Worm (Caenorhabditis elegans) whole organism, L1 larva: ENCODE data around the gene Y7A5A.9.

Experiments used
- C16A3.4 ChIP-seq: fragments of 150-350 bp; optimal IDR thresholded peaks from 2 replicates; lab custom pipeline; 2014; ENCODE audit warnings: missing biosample characterization, missing genetic modification characterization
- F16B12.6 ChIP-seq: fragments of 150-350 bp; optimal IDR thresholded peaks from 2 replicates; lab custom pipeline; 2014; ENCODE audit warnings: missing biosample characterization, missing genetic modification characterization
- alr-1 ChIP-seq: fragments of 200-800 bp; sonication (Bioruptor generic); optimal IDR thresholded peaks from 2 replicates; lab custom pipeline; 2018; ENCODE audit warnings: borderline replicate concordance, mild to moderate bottlenecking, missing genetic modification characterization, missing compliant biosample characterization
- aly-2 ChIP-seq: fragments of 150-350 bp; optimal IDR thresholded peaks from 2 replicates; lab custom pipeline; 2014; ENCODE audit warnings: missing biosample characterization, missing genetic modification characterization
- ama-1 ChIP-seq: fragments of 150-350 bp; optimal IDR thresholded peaks from 2 replicates; lab custom pipeline; 2014
- blmp-1 ChIP-seq: fragments of 150-350 bp; optimal IDR thresholded peaks from 2 replicates; lab custom pipeline; 2014; ENCODE audit warnings: missing biosample characterization, missing genetic modification characterization
- ceh-82 ChIP-seq, 3 experiments: fragments of 150-350 bp in 1 of 3; sonication (generic microtip) in 2 of 3; optimal IDR thresholded peaks; 2 replicates each; lab custom pipeline; 2014 to 2017; ENCODE audit warnings: missing biosample characterization in 3 of 3, missing genetic modification characterization in 3 of 3
- ceh-88 ChIP-seq: fragments of 200-800 bp; sonication (Bioruptor generic); IDR thresholded peaks from 2 replicates; pipeline ENCODE4 v1.3.6; 2022; ENCODE audit warnings: missing genetic modification characterization, missing compliant biosample characterization
- ces-1 ChIP-seq: fragments of 150-350 bp; optimal IDR thresholded peaks from 2 replicates; lab custom pipeline; 2014; ENCODE audit warnings: missing biosample characterization, missing genetic modification reagents, missing genetic modification characterization
- dpl-1 ChIP-seq, 3 experiments: fragments of 150-350 bp in 2 of 3; sonication (generic microtip) in 1 of 3; optimal IDR thresholded peaks; 2 replicates each; lab custom pipeline; 2014 to 2017; ENCODE audit warnings: missing biosample characterization in 3 of 3, missing genetic modification characterization in 3 of 3, missing genetic modification reagents in 3 of 3
- efl-1 ChIP-seq, 4 experiments: fragments of 150-350 bp; optimal IDR thresholded peaks in 3 of 4; peaks in 1 of 4; 1 replicate in 1 of 4; 2 replicates in 3 of 4; lab custom pipeline; 2014; ENCODE audit warnings: missing biosample characterization in 2 of 4, missing genetic modification characterization in 2 of 4, missing genetic modification reagents in 2 of 4
- efl-3 ChIP-seq: fragments of 200-800 bp; sonication (Bioruptor generic); optimal IDR thresholded peaks from 2 replicates; lab custom pipeline; 2018; ENCODE audit warnings: mild to moderate bottlenecking, missing genetic modification characterization, missing compliant biosample characterization
- egl-27 ChIP-seq, 2 experiments: fragments of 150-350 bp in 1 of 2; sonication (generic microtip); optimal IDR thresholded peaks; 3 replicates each; lab custom pipeline; 2017 to 2018; ENCODE audit warnings: missing biosample characterization in 2 of 2, missing genetic modification characterization in 2 of 2, missing genetic modification reagents in 2 of 2
- elt-2 ChIP-seq: sonication (generic microtip); optimal IDR thresholded peaks from 2 replicates; lab custom pipeline; 2016; ENCODE audit warnings: missing genetic modification characterization, mild to moderate bottlenecking, inconsistent platforms, missing compliant biosample characterization, missing genetic modification reagents
- elt-3 ChIP-seq, 6 experiments: fragments of 150-350 bp in 1 of 6; sonication (generic microtip); optimal IDR thresholded peaks; 2 replicates each; lab custom pipeline; 2017 to 2018; ENCODE audit warnings: missing biosample characterization in 6 of 6, missing genetic modification characterization in 6 of 6, inconsistent platforms in 1 of 6
- fkh-4 ChIP-seq: sonication (generic microtip); optimal IDR thresholded peaks from 2 replicates; lab custom pipeline; 2016; ENCODE audit warnings: missing compliant biosample characterization, missing genetic modification characterization, borderline replicate concordance
- fkh-8 ChIP-seq: sonication (generic microtip); optimal IDR thresholded peaks from 2 replicates; lab custom pipeline; 2016; ENCODE audit warnings: mild to moderate bottlenecking, missing genetic modification characterization, missing compliant biosample characterization
- grh-1 ChIP-seq: fragments of 200-800 bp; sonication (Bioruptor generic); IDR thresholded peaks from 2 replicates; pipeline ENCODE4 v1.3.6; 2022; ENCODE audit warnings: missing genetic modification reagents, missing genetic modification characterization, missing compliant biosample characterization
- hlh-4 ChIP-seq: sonication (generic microtip); optimal IDR thresholded peaks from 2 replicates; lab custom pipeline; 2016; ENCODE audit warnings: mild to moderate bottlenecking, missing genetic modification characterization, missing compliant biosample characterization
- hpl-2 ChIP-seq: fragments of 150-350 bp; optimal IDR thresholded peaks from 2 replicates; lab custom pipeline; 2014; ENCODE audit warnings: missing biosample characterization, missing genetic modification reagents, missing genetic modification characterization
- irx-1 ChIP-seq: sonication (generic microtip); optimal IDR thresholded peaks from 2 replicates; lab custom pipeline; 2016; ENCODE audit warnings: missing genetic modification characterization, missing compliant biosample characterization
- isw-1 ChIP-seq: fragments of 200-800 bp; sonication (Bioruptor generic); IDR thresholded peaks from 2 replicates; pipeline ENCODE4 v1.3.6; 2022; ENCODE audit warnings: missing genetic modification characterization, missing compliant biosample characterization
- jun-1 ChIP-seq: fragments of 150-350 bp; optimal IDR thresholded peaks from 2 replicates; lab custom pipeline; 2014; ENCODE audit warnings: missing biosample characterization, missing genetic modification reagents, missing genetic modification characterization
- lin-13 ChIP-seq: fragments of 150-350 bp; optimal IDR thresholded peaks from 2 replicates; lab custom pipeline; 2014; ENCODE audit warnings: missing biosample characterization, missing genetic modification reagents, missing genetic modification characterization
- lin-14 ChIP-seq: fragments of 200-800 bp; sonication (Bioruptor generic); optimal IDR thresholded peaks from 2 replicates; lab custom pipeline; 2018; ENCODE audit warnings: mild to moderate bottlenecking, missing genetic modification characterization, moderate library complexity, missing compliant biosample characterization
- lin-39 ChIP-seq: fragments of 150-350 bp; optimal IDR thresholded peaks from 2 replicates; lab custom pipeline; 2014; ENCODE audit warnings: missing biosample characterization, missing genetic modification reagents, missing genetic modification characterization
- lsy-2 ChIP-seq, 2 experiments: fragments of 150-350 bp; optimal IDR thresholded peaks; 2 replicates each; lab custom pipeline; 2014; ENCODE audit warnings: missing biosample characterization in 2 of 2, missing genetic modification characterization in 2 of 2
- mab-9 ChIP-seq: fragments of 200-800 bp; sonication (Bioruptor generic); IDR thresholded peaks from 2 replicates; pipeline ENCODE4 v1.3.6; 2022; ENCODE audit warnings: missing genetic modification reagents, missing genetic modification characterization, missing compliant biosample characterization
- mdl-1 ChIP-seq, 2 experiments: fragments of 150-350 bp; optimal IDR thresholded peaks; 2 replicates each; lab custom pipeline; 2014 to 2017; ENCODE audit warnings: missing biosample characterization in 2 of 2, missing genetic modification characterization in 2 of 2, inconsistent platforms in 1 of 2
- nhr-12 ChIP-seq: sonication (generic microtip); optimal IDR thresholded peaks from 2 replicates; lab custom pipeline; 2017; ENCODE audit warnings: missing biosample characterization, missing genetic modification characterization
- nhr-20 ChIP-seq: sonication (generic microtip); optimal IDR thresholded peaks from 2 replicates; lab custom pipeline; 2016; ENCODE audit warnings: mild to moderate bottlenecking, missing genetic modification characterization, missing compliant biosample characterization
- nhr-28 ChIP-seq: fragments of 150-350 bp; optimal IDR thresholded peaks from 2 replicates; lab custom pipeline; 2014; ENCODE audit warnings: missing biosample characterization, missing genetic modification characterization
- nhr-71 ChIP-seq: sonication (generic microtip); optimal IDR thresholded peaks from 2 replicates; lab custom pipeline; 2016; ENCODE audit warnings: mild to moderate bottlenecking, missing genetic modification characterization, moderate library complexity, missing compliant biosample characterization
- nhr-76 ChIP-seq: sonication (generic microtip); optimal IDR thresholded peaks from 2 replicates; lab custom pipeline; 2017; ENCODE audit warnings: missing biosample characterization, missing genetic modification characterization
- nhr-77 ChIP-seq: fragments of 150-350 bp; optimal IDR thresholded peaks from 2 replicates; lab custom pipeline; 2014; ENCODE audit warnings: missing biosample characterization, missing genetic modification characterization
- pag-3 ChIP-seq: sonication (generic microtip); optimal IDR thresholded peaks from 2 replicates; lab custom pipeline; 2017; ENCODE audit warnings: missing genetic modification characterization, mild to moderate bottlenecking, missing compliant biosample characterization, antibody characterized with exemption, borderline replicate concordance; ENCODE audit not compliant: insufficient read depth
- pax-3 ChIP-seq: fragments of 200-800 bp; sonication (Bioruptor generic); optimal IDR thresholded peaks from 2 replicates; lab custom pipeline; 2018; ENCODE audit warnings: mild to moderate bottlenecking, missing genetic modification characterization, moderate library complexity, missing compliant biosample characterization
- skn-1 ChIP-seq: fragments of 150-350 bp; optimal IDR thresholded peaks from 2 replicates; lab custom pipeline; 2014; ENCODE audit warnings: missing biosample characterization, missing genetic modification characterization
- snpc-4 ChIP-seq: fragments of 150-350 bp; optimal IDR thresholded peaks from 2 replicates; lab custom pipeline; 2014; ENCODE audit warnings: missing biosample characterization, missing genetic modification characterization
- snu-23 ChIP-seq: sonication (generic microtip); optimal IDR thresholded peaks from 2 replicates; lab custom pipeline; 2016; ENCODE audit warnings: missing genetic modification characterization, missing compliant biosample characterization
- sptf-1 ChIP-seq: fragments of 150-350 bp; optimal IDR thresholded peaks from 2 replicates; lab custom pipeline; 2014; ENCODE audit warnings: missing biosample characterization, missing genetic modification characterization
- sup-37 ChIP-seq: fragments of 200-800 bp; sonication (Bioruptor generic); optimal IDR thresholded peaks from 2 replicates; lab custom pipeline; 2018; ENCODE audit warnings: mild to moderate bottlenecking, missing genetic modification characterization, missing compliant biosample characterization
- unc-130 ChIP-seq: fragments of 150-350 bp; optimal IDR thresholded peaks from 2 replicates; lab custom pipeline; 2017; ENCODE audit warnings: missing biosample characterization, missing genetic modification characterization, inconsistent platforms
- unc-30 ChIP-seq: sonication (generic microtip); optimal IDR thresholded peaks from 2 replicates; lab custom pipeline; 2017; ENCODE audit warnings: missing biosample characterization, missing genetic modification characterization
- unc-62 ChIP-seq: fragments of 150-350 bp; optimal IDR thresholded peaks from 2 replicates; lab custom pipeline; 2014; ENCODE audit warnings: missing biosample characterization, missing genetic modification reagents, missing genetic modification characterization
- unc-98 ChIP-seq: fragments of 200-800 bp; sonication (Bioruptor generic); IDR thresholded peaks from 2 replicates; pipeline ENCODE4 v1.3.6; 2022; ENCODE audit warnings: missing genetic modification characterization, missing compliant biosample characterization
- vab-15 ChIP-seq: sonication (generic microtip); optimal IDR thresholded peaks from 2 replicates; lab custom pipeline; 2017; ENCODE audit warnings: missing genotype, mild to moderate bottlenecking, missing genetic modification characterization, missing compliant biosample characterization
- xbp-1 ChIP-seq: sonication (generic microtip); optimal IDR thresholded peaks from 2 replicates; lab custom pipeline; 2016; ENCODE audit warnings: missing genetic modification characterization, missing compliant biosample characterization
- zag-1 ChIP-seq: fragments of 150-350 bp; optimal IDR thresholded peaks from 2 replicates; lab custom pipeline; 2014; ENCODE audit warnings: missing biosample characterization, missing genetic modification characterization
- zip-4 ChIP-seq: fragments of 200-800 bp; sonication (Bioruptor generic); optimal IDR thresholded peaks from 2 replicates; lab custom pipeline; 2018; ENCODE audit warnings: mild to moderate bottlenecking, missing genetic modification characterization, moderate library complexity, missing compliant biosample characterization
- ztf-11 ChIP-seq, 2 experiments: sonication (generic microtip); optimal IDR thresholded peaks; 2 replicates each; lab custom pipeline; 2016 to 2017; ENCODE audit warnings: missing genetic modification characterization in 2 of 2, missing biosample characterization in 1 of 2, missing compliant biosample characterization in 1 of 2

The Y7A5A.9 gene

ce11 chrX:15841086-15841622, 14.2 kb downstream of the Y7A5A.9 start, which contains the start of gene serp-1.1 (continued):
- peak; percentile 94 for TF ChIP-seq elt-2 (tag; lab: Kevin White, UChicago)
- TF ChIP-seq pag-3 (tag; lab: Kevin White, UChicago) = no peak
- peak; percentile 98 for TF ChIP-seq grh-1 (GFP tag; lab: Robert Waterston, UW)
- no peak for TF ChIP-seq unc-30 (tag; lab: Kevin White, UChicago)
- peak; percentile 95 to 97 for TF ChIP-seq egl-27 (tag; optimal IDR thresholded peaks at IDR 0.05; lab: Kevin White, UChicago)
- TF ChIP-seq isw-1 (GFP tag; lab: Robert Waterston, UW) = peak; percentile 94
- peak; percentile 99 for TF ChIP-seq snu-23
- no peak for TF ChIP-seq fkh-4 (tag; lab: Kevin White, UChicago)
- TF ChIP-seq nhr-20 = peak; percentile 100
- TF ChIP-seq efl-3 (GFP tag; lab: Kevin White, UChicago) = peak; percentile 83
- TF ChIP-seq unc-62 (GFP tag; lab: Kevin White, UChicago) = peak; percentile 48
- TF ChIP-seq ces-1 = no peak
- peak; percentile 98 for TF ChIP-seq nhr-77 (tag; lab: Kevin White, UChicago)
- TF ChIP-seq hpl-2 = peak; percentile 86
- TF ChIP-seq snpc-4 (tag; lab: Kevin White, UChicago) = peak; percentile 90
- TF ChIP-seq unc-130 = peak; percentile 96
- peak; percentile 91 for TF ChIP-seq pax-3 (tag; lab: Kevin White, UChicago)
- peak; percentile 96 for TF ChIP-seq blmp-1
- TF ChIP-seq ceh-82 (tag; optimal IDR thresholded peaks at IDR 0.05; lab: Kevin White, UChicago) = peak; percentile 94 to 99 (median 97)
- peak; percentile 94 for TF ChIP-seq fkh-8 (tag; lab: Kevin White, UChicago)
- TF ChIP-seq zag-1 (tag; lab: Kevin White, UChicago) = peak; percentile 81
- peak; percentile 96 for TF ChIP-seq nhr-76 (tag; lab: Kevin White, UChicago)
- peak; percentile 78 to 82 (median 81) for TF ChIP-seq dpl-1 (GFP tag; optimal IDR thresholded peaks at IDR 0.05; lab: Kevin White, UChicago)
- peak; percentile 98 for TF ChIP-seq xbp-1
- peak; percentile 91 for TF ChIP-seq lin-39 (tag; lab: Kevin White, UChicago)
- TF ChIP-seq mab-9 (GFP tag; lab: Robert Waterston, UW) = peak; percentile 91
- peak; percentile 75 for TF ChIP-seq F16B12.6
- TF ChIP-seq lin-13 (GFP tag; lab: Kevin White, UChicago) = peak; percentile 99
- no peak for TF ChIP-seq sptf-1
- peak; percentile 91 for TF ChIP-seq zip-4 (GFP tag; lab: Kevin White, UChicago)
- TF ChIP-seq elt-3 (tag; optimal IDR thresholded peaks at IDR 0.05; lab: Kevin White, UChicago) = peak; percentile 89 to 99 (median 98)
- TF ChIP-seq C16A3.4 (tag; lab: Kevin White, UChicago) = peak; percentile 99
- peak; percentile 100 for TF ChIP-seq lin-14 (GFP tag; lab: Kevin White, UChicago)
- peak; percentile 100 for TF ChIP-seq lsy-2 (tag; optimal IDR thresholded peaks at IDR 0.05; lab: Kevin White, UChicago)
- TF ChIP-seq ztf-11 (tag; optimal IDR thresholded peaks at IDR 0.05; lab: Kevin White, UChicago) = peak in 1 of 2 experiments; percentile 93
- peak; percentile 55 to 98 for TF ChIP-seq mdl-1 (tag; optimal IDR thresholded peaks at IDR 0.05; lab: Kevin White, UChicago)
- TF ChIP-seq nhr-71 (tag; lab: Kevin White, UChicago) = peak; percentile 99
- TF ChIP-seq ceh-88 (GFP tag; lab: Robert Waterston, UW) = peak; percentile 96
- TF ChIP-seq sup-37 (GFP tag; lab: Kevin White, UChicago) = peak; percentile 96
- peak; percentile 86 to 93 for TF ChIP-seq efl-1 (optimal IDR thresholded peaks at IDR 0.05; lab: Kevin White, UChicago)
- TF ChIP-seq efl-1 (GFP tag; optimal IDR thresholded peaks at IDR 0.05 in 1 of 2; lab: Kevin White, UChicago) = peak; percentile 69 to 97
- peak; percentile 94 for TF ChIP-seq skn-1
- TF ChIP-seq unc-98 (GFP tag; lab: Robert Waterston, UW) = peak; percentile 53; the same call in 1 of the 2 replicates
- peak; percentile 98 for TF ChIP-seq jun-1 (tag; lab: Kevin White, UChicago)
- peak; percentile 55 for TF ChIP-seq ama-1
- TF ChIP-seq aly-2 (tag; lab: Kevin White, UChicago) = peak; percentile 75
- TF ChIP-seq alr-1 (tag; lab: Kevin White, UChicago) = no peak
- TF ChIP-seq irx-1 = peak; percentile 95
- peak; percentile 85 for TF ChIP-seq vab-15 (tag; lab: Kevin White, UChicago)
- peak; percentile 32 for TF ChIP-seq nhr-12 (tag; lab: Kevin White, UChicago)
- no peak for TF ChIP-seq nhr-28 (tag; lab: Kevin White, UChicago)
- TF ChIP-seq hlh-4 (tag; lab: Kevin White, UChicago) = no peak
